ENCODE assay signal across 4 fruit fly cellular contexts in genomic region chr2L:158649-159257, dm6.
TF ChIP-seq lines count a peak whose summit lies in the region.

Gene CG33635, minus strand, starts transcription at chr2L:158664.
Gene spen, plus strand, starts transcription at chr2L:159032.

TF ChIP-seq in whole organism, adult, 20 proteins besides CTCF, POLR2A, EP300 and RAD21 (continued from another document):
- TF ChIP-seq CG1620 (GFP tag; optimal IDR thresholded peaks at IDR 0.05; lab: Kevin White, UChicago): peak; percentile 28
- peak; percentile 50 for TF ChIP-seq Hr96 (GFP tag; optimal IDR thresholded peaks at IDR 0.05; lab: Kevin White, UChicago)

TF ChIP-seq in whole organism, embryonic, 481 proteins besides CTCF, POLR2A, EP300 and RAD21 (continued from another document and continues in another):
- TF ChIP-seq Oli (tag; optimal IDR thresholded peaks at IDR 0.05; lab: Kevin White, UChicago): no peak
- no peak for TF ChIP-seq NC2α (GFP tag; optimal IDR thresholded peaks at IDR 0.05; lab: Kevin White, UChicago)
- peak; percentile 13 for TF ChIP-seq CG17568 (GFP tag; optimal IDR thresholded peaks at IDR 0.05; lab: Kevin White, UChicago)
- TF ChIP-seq schlank (tag; optimal IDR thresholded peaks at IDR 0.05; lab: Kevin White, UChicago): peak; percentile 15
- TF ChIP-seq sr (GFP tag; IDR thresholded peaks at IDR 0.05; lab: Robert Waterston, UW): no peak
- peak; percentile 48 for TF ChIP-seq bigmax (GFP tag; optimal IDR thresholded peaks at IDR 0.05; lab: Kevin White, UChicago)
- TF ChIP-seq so (GFP tag; IDR thresholded peaks at IDR 0.05; lab: Robert Waterston, UW): no peak
- no peak for TF ChIP-seq crc (GFP tag; optimal IDR thresholded peaks at IDR 0.05; lab: Kevin White, UChicago)
- TF ChIP-seq gsb-n (tag; optimal IDR thresholded peaks at IDR 0.05; lab: Kevin White, UChicago): peak; percentile 16
- TF ChIP-seq gro (GFP tag; optimal IDR thresholded peaks at IDR 0.05; lab: Kevin White, UChicago): peak; percentile 28
- peak; percentile 13 to 63 for TF ChIP-seq Pdp1 (GFP tag; optimal IDR thresholded peaks at IDR 0.05; lab: Kevin White, UChicago)
- TF ChIP-seq ems (GFP tag; optimal IDR thresholded peaks at IDR 0.05; lab: Kevin White, UChicago): peak; percentile 37
- TF ChIP-seq BtbVII (GFP tag; optimal IDR thresholded peaks at IDR 0.05; lab: Kevin White, UChicago): peak; percentile 71
- TF ChIP-seq CG3163 (GFP tag; optimal IDR thresholded peaks at IDR 0.05; lab: Kevin White, UChicago): peak; percentile 39
- peak; percentile 43 for TF ChIP-seq oc (tag; optimal IDR thresholded peaks at IDR 0.05; lab: Kevin White, UChicago)
- TF ChIP-seq al (GFP tag; IDR thresholded peaks at IDR 0.05; lab: Robert Waterston, UW): no peak
- TF ChIP-seq CG2129 (GFP tag; IDR thresholded peaks at IDR 0.05; lab: Robert Waterston, UW; ENCODE audit: partially characterized antibody): no peak
- peak; percentile 29 for TF ChIP-seq CG2202 (tag; optimal IDR thresholded peaks at IDR 0.05; lab: Kevin White, UChicago)
- peak; percentile 82 for TF ChIP-seq trem (tag; optimal IDR thresholded peaks at IDR 0.05; lab: Kevin White, UChicago)
- peak; percentile 80 for TF ChIP-seq mirr (GFP tag; optimal IDR thresholded peaks at IDR 0.05; lab: Kevin White, UChicago)
- TF ChIP-seq Fer2 (tag; optimal IDR thresholded peaks at IDR 0.05; lab: Kevin White, UChicago): no peak
- TF ChIP-seq CG13424 (tag; optimal IDR thresholded peaks at IDR 0.05; lab: Kevin White, UChicago): peak; percentile 9
- TF ChIP-seq eve (GFP tag; optimal IDR thresholded peaks at IDR 0.05; lab: Kevin White, UChicago): peak in 1 of 2 experiments; percentile 79
- TF ChIP-seq lbe (GFP tag; optimal IDR thresholded peaks at IDR 0.05; lab: Kevin White, UChicago): peak; percentile 61
- peak; percentile 62 for TF ChIP-seq pita (GFP tag; optimal IDR thresholded peaks at IDR 0.05; lab: Kevin White, UChicago)
- no peak for TF ChIP-seq ro (GFP tag; IDR thresholded peaks at IDR 0.05; lab: Robert Waterston, UW)
- TF ChIP-seq shn (GFP tag; optimal IDR thresholded peaks at IDR 0.05; lab: Kevin White, UChicago): peak; percentile 11
- peak; percentile 25 for TF ChIP-seq dm (GFP tag; optimal IDR thresholded peaks at IDR 0.05; lab: Kevin White, UChicago)
- TF ChIP-seq CG9797 (GFP tag; optimal IDR thresholded peaks at IDR 0.05; lab: Kevin White, UChicago): peak; percentile 96
- no peak for TF ChIP-seq Awh (GFP tag; IDR thresholded peaks at IDR 0.05; lab: Robert Waterston, UW)
- TF ChIP-seq org-1 (GFP tag; optimal IDR thresholded peaks at IDR 0.05; lab: Kevin White, UChicago): peak; percentile 44
- TF ChIP-seq pho (GFP tag; optimal IDR thresholded peaks at IDR 0.05; lab: Kevin White, UChicago): peak; percentile 29
- no peak for TF ChIP-seq B-H1 (GFP tag; IDR thresholded peaks at IDR 0.05; lab: Robert Waterston, UW)
- TF ChIP-seq CG2120 (GFP tag; optimal IDR thresholded peaks at IDR 0.05; lab: Kevin White, UChicago): peak; percentile 34
- peak; percentile 51 for TF ChIP-seq Sry-δ (GFP tag; optimal IDR thresholded peaks at IDR 0.05; lab: Kevin White, UChicago)
- TF ChIP-seq Meics (GFP tag; optimal IDR thresholded peaks at IDR 0.05; lab: Kevin White, UChicago): peak; percentile 22
- peak; percentile 16 for TF ChIP-seq scrt (GFP tag; optimal IDR thresholded peaks at IDR 0.05; lab: Kevin White, UChicago)
- TF ChIP-seq pfk (GFP tag; optimal IDR thresholded peaks at IDR 0.05; lab: Kevin White, UChicago): peak; percentile 51
- TF ChIP-seq Scr (GFP tag; IDR thresholded peaks at IDR 0.05; lab: Robert Waterston, UW; ENCODE audit: partially characterized antibody): no peak
- TF ChIP-seq dmrt11E (tag; optimal IDR thresholded peaks at IDR 0.05; lab: Kevin White, UChicago): peak; percentile 16
- no peak for TF ChIP-seq kah (GFP tag; optimal IDR thresholded peaks at IDR 0.05; lab: Kevin White, UChicago)
- TF ChIP-seq PHDP (tag; optimal IDR thresholded peaks at IDR 0.05; lab: Kevin White, UChicago): peak; percentile 23
- TF ChIP-seq Taf1 (GFP tag; IDR thresholded peaks at IDR 0.05; lab: Robert Waterston, UW): no peak
- TF ChIP-seq sens-2 (GFP tag; IDR thresholded peaks at IDR 0.05; lab: Robert Waterston, UW): no peak

TF ChIP-seq in whole organism, prepupa, 60 proteins besides CTCF, POLR2A, EP300 and RAD21 (continued from another document):
- TF ChIP-seq dsx (GFP tag; optimal IDR thresholded peaks at IDR 0.05; lab: Kevin White, UChicago; ENCODE audit: poor library complexity, severe bottlenecking) (peak; percentile 71), Eip75B (GFP tag; optimal IDR thresholded peaks at IDR 0.05; lab: Kevin White, UChicago) (peak; percentile 34), CG6808 (GFP tag; optimal IDR thresholded peaks at IDR 0.05; lab: Kevin White, UChicago) (peak; percentile 39), net (GFP tag; optimal IDR thresholded peaks at IDR 0.05; lab: Kevin White, UChicago) (peak; percentile 41), CG1621 (tag; optimal IDR thresholded peaks at IDR 0.05; lab: Kevin White, UChicago) (peak; percentile 52), vri (GFP tag; optimal IDR thresholded peaks at IDR 0.05; lab: Kevin White, UChicago) (peak; percentile 82), CG8319 (GFP tag; optimal IDR thresholded peaks at IDR 0.05; lab: Kevin White, UChicago) (no peak), Sox14 (GFP tag; optimal IDR thresholded peaks at IDR 0.05; lab: Kevin White, UChicago) (peak; percentile 62), salr (GFP tag; optimal IDR thresholded peaks at IDR 0.05; lab: Kevin White, UChicago) (peak in 1 of 2 experiments; percentile 14)

TF ChIP-seq in whole organism, wandering third instar larva, 38 proteins besides CTCF, POLR2A, EP300 and RAD21 (continued from another document):
- TF ChIP-seq Myc (optimal IDR thresholded peaks at IDR 0.05; lab: Kevin White, UChicago) (peak; percentile 88), CrebA (GFP tag; optimal IDR thresholded peaks at IDR 0.05; lab: Kevin White, UChicago; ENCODE audit: borderline replicate concordance) (no peak), sage (GFP tag; optimal IDR thresholded peaks at IDR 0.05; lab: Kevin White, UChicago) (peak; percentile 69), h (GFP tag; optimal IDR thresholded peaks at IDR 0.05; lab: Kevin White, UChicago) (peak; percentile 72)
TF ChIP-seq in whole organism, wandering third instar larva: peak in this region for 20.
